Fruit fly (Drosophila melanogaster) whole organism, embryonic: ENCODE data around the gene CG32650.

Source experiments
- CG10209 ChIP-seq: fragments of 200-800 bp; sonication (Bioruptor generic); optimal IDR thresholded peaks from 3 replicates; lab custom pipeline; 2017; ENCODE audit warnings: missing biosample characterization, mild to moderate bottlenecking, missing genetic modification characterization, missing genetic modification reagents
- CG10979 ChIP-seq: fragments of 200-800 bp; sonication (Bioruptor generic); optimal IDR thresholded peaks from 2 replicates; lab custom pipeline; 2018; ENCODE audit warnings: missing biosample characterization, mild to moderate bottlenecking, missing genetic modification characterization, moderate library complexity
- CG12236 ChIP-seq: fragments of 200-800 bp; sonication (Bioruptor generic); optimal IDR thresholded peaks from 2 replicates; lab custom pipeline; 2016; ENCODE audit warnings: missing biosample characterization, missing genetic modification characterization
- CG12391 ChIP-seq: fragments of 200-800 bp; sonication (Bioruptor generic); optimal IDR thresholded peaks from 3 replicates; lab custom pipeline; 2018; ENCODE audit warnings: missing biosample characterization, mild to moderate bottlenecking, missing genetic modification characterization, moderate library complexity
- CG14050 ChIP-seq: fragments of 200-800 bp; sonication (Bioruptor generic); IDR thresholded peaks from 3 replicates; pipeline ENCODE4 v1.3.6; 2022; ENCODE audit warnings: missing biosample characterization, missing genetic modification characterization
- CG15514 ChIP-seq: fragments of 200-800 bp; sonication (Bioruptor generic); optimal IDR thresholded peaks from 3 replicates; lab custom pipeline; 2017; ENCODE audit warnings: missing biosample characterization, missing genetic modification characterization, mild to moderate bottlenecking, moderate library complexity, missing genetic modification reagents
- CG1792 ChIP-seq: fragments of 200-800 bp; sonication (Bioruptor generic); optimal IDR thresholded peaks from 2 replicates; lab custom pipeline; 2016; ENCODE audit warnings: missing biosample characterization, missing genetic modification characterization
- CG31441 ChIP-seq: fragments of 200-800 bp; sonication (Bioruptor generic); IDR thresholded peaks from 2 replicates; pipeline ENCODE4 v1.3.6; 2022; ENCODE audit warnings: missing biosample characterization, missing genetic modification characterization
- CG32772 ChIP-seq: fragments of 200-800 bp; sonication (Bioruptor generic); IDR thresholded peaks from 2 replicates; pipeline ENCODE4 v1.3.6; 2022; ENCODE audit warnings: missing biosample characterization, missing genetic modification characterization
- CG3838 ChIP-seq: fragments of 200-800 bp; sonication (Bioruptor generic); optimal IDR thresholded peaks from 3 replicates; lab custom pipeline; 2016; ENCODE audit warnings: missing biosample characterization, missing genetic modification characterization
- CG3847 ChIP-seq: fragments of 200-800 bp; sonication (Bioruptor generic); IDR thresholded peaks from 2 replicates; pipeline ENCODE4 v1.3.6; 2022; ENCODE audit warnings: missing biosample characterization, missing genetic modification characterization
- CG4707 ChIP-seq: fragments of 200-800 bp; sonication (Bioruptor generic); optimal IDR thresholded peaks from 2 replicates; lab custom pipeline; 2018; ENCODE audit warnings: missing biosample characterization, mild to moderate bottlenecking, missing genetic modification characterization, moderate library complexity
- CG5180 ChIP-seq: fragments of 200-800 bp; sonication (Bioruptor generic); optimal IDR thresholded peaks from 3 replicates; lab custom pipeline; 2017; ENCODE audit warnings: missing biosample characterization, missing genetic modification characterization, mild to moderate bottlenecking, moderate library complexity, missing genetic modification reagents
- CG5953 ChIP-seq: fragments of 200-800 bp; sonication (Bioruptor generic); IDR thresholded peaks from 2 replicates; pipeline ENCODE4 v1.3.6; 2022; ENCODE audit warnings: missing biosample characterization, missing genetic modification characterization
- CG6791 ChIP-seq: fragments of 200-800 bp; sonication (Bioruptor generic); IDR thresholded peaks from 3 replicates; pipeline ENCODE4 v1.3.6; 2022; ENCODE audit warnings: missing biosample characterization, missing genetic modification characterization; ENCODE audit not compliant: partially characterized antibody
- CG7786 ChIP-seq: fragments of 200-800 bp; sonication (Bioruptor generic); optimal IDR thresholded peaks from 2 replicates; lab custom pipeline; 2016; ENCODE audit warnings: missing biosample characterization, missing genetic modification characterization
- CG9215 ChIP-seq: fragments of 200-800 bp; sonication (Bioruptor generic); IDR thresholded peaks from 2 replicates; pipeline ENCODE4 v1.3.6; 2022; ENCODE audit warnings: missing biosample characterization, missing genetic modification characterization
- CG9932 ChIP-seq: fragments of 200-800 bp; sonication (Bioruptor generic); IDR thresholded peaks from 2 replicates; pipeline ENCODE4 v1.3.6; 2022; ENCODE audit warnings: missing biosample characterization, missing genetic modification characterization
- Dad ChIP-seq: fragments of 200-800 bp; sonication (Bioruptor generic); optimal IDR thresholded peaks from 3 replicates; lab custom pipeline; 2016; ENCODE audit warnings: missing biosample characterization, missing genetic modification characterization
- E2f2 ChIP-seq: fragments of 200-800 bp; sonication (Bioruptor generic); IDR thresholded peaks from 2 replicates; pipeline ENCODE4 v1.3.6; 2022; ENCODE audit warnings: missing biosample characterization, missing genetic modification characterization
- Lim3 ChIP-seq: fragments of 200-800 bp; sonication (Bioruptor generic); IDR thresholded peaks from 2 replicates; pipeline ENCODE4 v1.3.6; 2022; ENCODE audit warnings: missing biosample characterization, missing genetic modification characterization
- Mes4 ChIP-seq: fragments of 200-800 bp; sonication (Bioruptor generic); optimal IDR thresholded peaks from 2 replicates; lab custom pipeline; 2016; ENCODE audit warnings: missing biosample characterization, missing genetic modification characterization
- Neu2 ChIP-seq: fragments of 200-800 bp; sonication (Bioruptor generic); optimal IDR thresholded peaks from 3 replicates; lab custom pipeline; 2016; ENCODE audit warnings: missing biosample characterization, missing genetic modification characterization, borderline replicate concordance
- Nf-YA ChIP-seq: fragments of 200-800 bp; sonication (Bioruptor generic); IDR thresholded peaks from 2 replicates; pipeline ENCODE4 v1.3.6; 2022; ENCODE audit warnings: missing biosample characterization, missing genetic modification characterization
- Nf-YB ChIP-seq: fragments of 200-800 bp; sonication (Bioruptor generic); optimal IDR thresholded peaks from 3 replicates; lab custom pipeline; 2019; ENCODE audit warnings: missing biosample characterization, mild to moderate bottlenecking, missing genetic modification characterization, moderate library complexity
- Oaz ChIP-seq: fragments of 200-800 bp; sonication (Bioruptor generic); IDR thresholded peaks from 2 replicates; pipeline ENCODE4 v1.3.6; 2022; ENCODE audit warnings: missing biosample characterization, missing genetic modification characterization
- Ssrp ChIP-seq: fragments of 200-800 bp; sonication (Bioruptor generic); optimal IDR thresholded peaks from 2 replicates; lab custom pipeline; 2018; ENCODE audit warnings: missing biosample characterization, mild to moderate bottlenecking, missing genetic modification characterization, moderate library complexity
- ap ChIP-seq: fragments of 200-800 bp; sonication (Bioruptor generic); IDR thresholded peaks from 2 replicates; pipeline ENCODE4 v1.3.6; 2022; ENCODE audit warnings: missing biosample characterization, missing genetic modification characterization
- ase ChIP-seq: fragments of 200-800 bp; sonication (Bioruptor generic); IDR thresholded peaks from 3 replicates; pipeline ENCODE4 v1.3.6; 2022; ENCODE audit warnings: missing biosample characterization, missing genetic modification characterization
- btn ChIP-seq: fragments of 200-800 bp; sonication (Bioruptor generic); optimal IDR thresholded peaks from 2 replicates; lab custom pipeline; 2016; ENCODE audit warnings: missing biosample characterization, missing genetic modification characterization
- chm ChIP-seq: fragments of 200-800 bp; sonication (Bioruptor generic); IDR thresholded peaks from 2 replicates; pipeline ENCODE4 v1.3.6; 2022; ENCODE audit warnings: missing biosample characterization, missing genetic modification characterization
- corto ChIP-seq: fragments of 200-800 bp; sonication (Bioruptor generic); optimal IDR thresholded peaks from 2 replicates; lab custom pipeline; 2016; ENCODE audit warnings: missing biosample characterization, mild to moderate bottlenecking, missing genetic modification characterization, moderate library complexity
- crp ChIP-seq, 2 experiments: fragments of 200-800 bp; sonication (Bioruptor generic); optimal IDR thresholded peaks; 2 replicates in 1 of 2; 3 replicates in 1 of 2; lab custom pipeline; 2017; ENCODE audit warnings: missing biosample characterization in 2 of 2, missing genetic modification characterization in 2 of 2, mild to moderate bottlenecking in 1 of 2, moderate library complexity in 1 of 2
- da ChIP-seq: fragments of 200-800 bp; sonication (Bioruptor generic); optimal IDR thresholded peaks from 2 replicates; lab custom pipeline; 2016; ENCODE audit warnings: missing biosample characterization, missing genetic modification characterization
- dati ChIP-seq: fragments of 200-800 bp; sonication (Bioruptor generic); IDR thresholded peaks from 2 replicates; pipeline ENCODE4 v1.3.6; 2022; ENCODE audit warnings: missing biosample characterization, missing genetic modification characterization
- dm ChIP-seq: fragments of 200-800 bp; sonication (Bioruptor generic); optimal IDR thresholded peaks from 3 replicates; lab custom pipeline; 2016; ENCODE audit warnings: missing biosample characterization, missing genetic modification characterization
- en ChIP-seq: fragments of 200-800 bp; sonication (Bioruptor generic); optimal IDR thresholded peaks from 2 replicates; lab custom pipeline; 2016; ENCODE audit warnings: missing biosample characterization, missing genetic modification characterization
- fd102C ChIP-seq: fragments of 200-800 bp; sonication (Bioruptor generic); optimal IDR thresholded peaks from 2 replicates; lab custom pipeline; 2018; ENCODE audit warnings: missing biosample characterization, mild to moderate bottlenecking, missing genetic modification characterization, moderate library complexity
- fru ChIP-seq: fragments of >200 bp; optimal IDR thresholded peaks from 2 replicates; lab custom pipeline; 2017
- gce ChIP-seq: fragments of 200-800 bp; sonication (Bioruptor generic); IDR thresholded peaks from 3 replicates; pipeline ENCODE4 v1.3.6; 2022; ENCODE audit warnings: missing biosample characterization, missing genetic modification characterization
- hbn ChIP-seq: fragments of 200-800 bp; sonication (Bioruptor generic); IDR thresholded peaks from 2 replicates; pipeline ENCODE4 v1.3.6; 2022; ENCODE audit warnings: missing biosample characterization, missing genetic modification characterization; ENCODE audit not compliant: partially characterized antibody
- kay ChIP-seq: fragments of 200-800 bp; sonication (Bioruptor generic); optimal IDR thresholded peaks from 2 replicates; lab custom pipeline; 2016; ENCODE audit warnings: missing biosample characterization, missing genetic modification characterization
- ken ChIP-seq: fragments of 200-800 bp; sonication (Bioruptor generic); IDR thresholded peaks from 3 replicates; pipeline ENCODE4 v1.3.6; 2022; ENCODE audit warnings: missing biosample characterization, missing genetic modification characterization
- lola ChIP-seq, 3 experiments: fragments of >200 bp in 2 of 3; fragments of 200-800 bp in 1 of 3; sonication (Bioruptor generic) in 1 of 3; optimal IDR thresholded peaks; 2 replicates each; lab custom pipeline; 2017 to 2019; ENCODE audit warnings: missing biosample characterization in 3 of 3, missing genetic modification characterization in 3 of 3, mild to moderate bottlenecking in 1 of 3, moderate library complexity in 1 of 3
- lov ChIP-seq, 2 experiments: fragments of 200-800 bp in 1 of 2; fragments of >200 bp in 1 of 2; sonication (Bioruptor generic) in 1 of 2; IDR thresholded peaks in 1 of 2; optimal IDR thresholded peaks in 1 of 2; 2 replicates in 1 of 2; 3 replicates in 1 of 2; pipeline versions ENCODE4 v1.3.6 to Lab custom; 2017 to 2022; ENCODE audit warnings: missing biosample characterization in 1 of 2, missing genetic modification characterization in 1 of 2
- mirr ChIP-seq: fragments of 200-800 bp; sonication (Bioruptor generic); optimal IDR thresholded peaks from 3 replicates; lab custom pipeline; 2018; ENCODE audit warnings: missing biosample characterization, mild to moderate bottlenecking, missing genetic modification characterization
- odd ChIP-seq: fragments of 200-800 bp; sonication (Bioruptor generic); optimal IDR thresholded peaks from 2 replicates; lab custom pipeline; 2017; ENCODE audit warnings: missing biosample characterization, mild to moderate bottlenecking, missing genetic modification characterization
- repo ChIP-seq: fragments of 200-800 bp; sonication (Bioruptor generic); optimal IDR thresholded peaks from 2 replicates; lab custom pipeline; 2016; ENCODE audit warnings: missing biosample characterization, missing genetic modification characterization
- row ChIP-seq: fragments of 200-800 bp; sonication (Bioruptor generic); IDR thresholded peaks from 3 replicates; pipeline ENCODE4 v1.3.6; 2022; ENCODE audit warnings: missing biosample characterization, missing genetic modification characterization
- unpg ChIP-seq: fragments of 200-800 bp; sonication (Bioruptor generic); optimal IDR thresholded peaks from 3 replicates; lab custom pipeline; 2018; ENCODE audit warnings: missing biosample characterization, mild to moderate bottlenecking, missing genetic modification characterization, moderate library complexity

Gene CG32650

DNA sequence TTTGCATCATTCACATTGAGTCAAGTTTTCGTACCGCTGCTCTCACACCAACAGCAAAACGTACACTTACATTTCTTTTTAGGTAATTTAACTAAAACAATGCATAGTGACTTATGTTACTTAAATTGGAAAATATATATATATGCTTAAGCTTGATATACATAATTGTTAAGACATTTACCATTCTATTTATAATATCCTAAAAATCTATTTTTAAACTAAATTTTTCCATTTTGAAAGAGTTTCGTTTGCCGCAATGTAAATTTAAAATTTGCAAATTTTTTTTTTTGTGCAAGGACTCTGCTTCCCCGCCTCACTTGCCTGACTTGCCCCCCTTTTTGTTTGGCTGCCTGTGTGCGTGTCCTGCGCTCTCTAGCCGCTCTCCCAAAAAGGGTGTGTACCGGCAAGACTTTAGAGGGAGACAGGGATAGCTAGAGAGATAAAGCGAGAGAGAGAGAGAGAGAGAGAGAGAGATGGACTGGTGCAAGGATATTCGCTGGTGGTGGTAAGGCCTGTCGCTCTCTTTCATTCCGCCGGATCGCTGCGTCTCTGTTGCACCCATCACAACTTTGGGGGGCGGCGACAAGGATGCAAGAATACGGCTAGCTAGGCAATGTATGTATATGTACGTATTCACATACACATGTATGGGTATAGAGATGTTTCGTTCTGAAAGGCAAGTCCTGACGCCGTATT lies 39.5 kb upstream of the CG32650 start (continued):
- TF ChIP-seq en (GFP tag; lab: Kevin White, UChicago) (no peak), gce (GFP tag; lab: Robert Waterston, UW) (0 out of 3 replicates have a peak, but pooled peaks have one; percentile 19), da (GFP tag; lab: Kevin White, UChicago) (no peak), corto (GFP tag; lab: Kevin White, UChicago) (no peak), CG3838 (GFP tag; lab: Kevin White, UChicago) (no peak), crp (GFP tag; optimal IDR thresholded peaks at IDR 0.05; lab: Kevin White, UChicago) (no peak), hbn (GFP tag; lab: Robert Waterston, UW) (no peak), CG5953 (GFP tag; lab: Robert Waterston, UW) (no peak), unpg (GFP tag; lab: Kevin White, UChicago) (peak; percentile 44), row (GFP tag; lab: Robert Waterston, UW) (peak; percentile 73), fd102C (GFP tag; lab: Kevin White, UChicago) (no peak), Ssrp (tag; lab: Kevin White, UChicago) (peak; percentile 37), CG12391 (tag; lab: Kevin White, UChicago) (peak; percentile 53), CG10979 (tag; lab: Kevin White, UChicago) (peak; percentile 60), CG9215 (GFP tag; lab: Robert Waterston, UW) (no peak), CG10209 (GFP tag; lab: Kevin White, UChicago) (peak; percentile 28), CG6791 (GFP tag; lab: Robert Waterston, UW) (no peak), fru (no peak), ase (GFP tag; lab: Robert Waterston, UW) (no peak), dati (no peak), CG5180 (GFP tag; lab: Kevin White, UChicago) (no peak), Mes4 (GFP tag; lab: Kevin White, UChicago) (no peak), odd (GFP tag; lab: Kevin White, UChicago) (no peak), Nf-YB (peak; percentile 76), CG3847 (GFP tag; lab: Robert Waterston, UW) (0 out of 2 replicates have a peak, but pooled peaks have one; percentile 10), btn (GFP tag; lab: Kevin White, UChicago) (no peak), lov (optimal IDR thresholded peaks at IDR 0.05; lab: Kevin White, UChicago) (no peak), lov (GFP tag; IDR thresholded peaks at IDR 0.05; lab: Robert Waterston, UW) (no peak), chm (GFP tag; lab: Robert Waterston, UW) (no peak), CG7786 (no peak), Neu2 (GFP tag; lab: Kevin White, UChicago) (no peak), CG31441 (GFP tag; lab: Robert Waterston, UW) (peak; percentile 70), ap (no peak), Oaz (GFP tag; lab: Robert Waterston, UW) (no peak), CG15514 (GFP tag; lab: Kevin White, UChicago) (peak; percentile 23), mirr (GFP tag; lab: Kevin White, UChicago) (no peak), kay (GFP tag; lab: Kevin White, UChicago) (no peak), CG4707 (GFP tag; lab: Kevin White, UChicago) (no peak), CG14050 (no peak), repo (no peak), lola (GFP tag; optimal IDR thresholded peaks at IDR 0.05; lab: Kevin White, UChicago) (peak in 1 of 3 experiments; percentile 43), CG12236 (no peak), CG1792 (GFP tag; lab: Kevin White, UChicago) (no peak), E2f2 (GFP tag; lab: Robert Waterston, UW) (peak; percentile 29; the same call in 1 of the 2 replicates), CG32772 (GFP tag; lab: Robert Waterston, UW) (0 out of 2 replicates have a peak, but pooled peaks have one; percentile 15), ken (GFP tag; lab: Robert Waterston, UW) (no peak), Dad (GFP tag; lab: Kevin White, UChicago) (no peak), dm (GFP tag; lab: Kevin White, UChicago) (no peak), Lim3 (GFP tag; lab: Robert Waterston, UW) (no peak), Nf-YA (no peak), CG9932 (peak; percentile 43)
